Fruit fly (Drosophila melanogaster): Measurements from ENCODE around the gene Z600.

Gene Z600

DNA sequence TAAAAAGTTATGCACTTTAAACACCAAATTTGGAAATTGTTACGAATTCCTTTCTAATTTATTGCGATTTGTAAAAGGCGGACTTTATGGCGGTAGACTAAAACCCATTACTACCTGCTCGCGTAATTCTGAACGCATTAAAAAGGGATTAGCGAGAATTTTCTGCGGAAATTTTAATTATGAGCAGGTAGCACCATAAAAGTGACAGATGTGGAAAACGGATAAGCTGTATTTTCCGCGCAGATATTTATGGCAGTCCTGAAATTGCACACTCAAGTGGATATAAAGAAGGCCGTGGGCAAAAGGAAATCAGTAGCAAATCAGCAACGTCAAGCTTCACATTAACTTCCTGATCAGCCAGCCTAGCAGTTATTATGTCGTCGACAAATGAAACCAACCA lies at the start of gene Z600:
TSS of gene Z600 (plus strand) at position 312 of the 400 bp plus-strand sequence.
- no peak for TF ChIP-seq noc (tag; optimal IDR thresholded peaks at IDR 0.05)

DNA sequence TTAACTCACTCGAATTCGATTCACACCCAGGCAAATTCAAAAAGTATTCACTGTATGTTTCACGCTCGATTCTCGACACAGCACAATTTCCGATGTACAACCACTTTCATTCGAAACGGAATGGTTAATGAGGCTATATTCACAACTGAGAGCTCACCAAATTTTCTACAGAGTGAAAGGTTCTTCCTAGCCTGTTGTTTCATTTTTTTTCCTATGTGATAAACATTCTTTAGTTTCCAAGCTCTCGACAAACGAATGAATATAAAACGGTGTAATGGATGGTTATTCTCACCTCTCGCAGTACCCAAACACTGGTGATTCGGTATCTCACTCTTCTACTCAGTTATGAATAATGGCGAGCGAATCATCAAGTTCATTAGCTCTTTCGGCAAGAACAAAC lies 34.9 kb upstream of the Z600 start, which contains the start of gene cocoon:
TSS of gene cocoon (minus strand) at position 101 of the 400 bp plus-strand sequence.
- no peak for TF ChIP-seq noc (tag; optimal IDR thresholded peaks at IDR 0.05)

DNA sequence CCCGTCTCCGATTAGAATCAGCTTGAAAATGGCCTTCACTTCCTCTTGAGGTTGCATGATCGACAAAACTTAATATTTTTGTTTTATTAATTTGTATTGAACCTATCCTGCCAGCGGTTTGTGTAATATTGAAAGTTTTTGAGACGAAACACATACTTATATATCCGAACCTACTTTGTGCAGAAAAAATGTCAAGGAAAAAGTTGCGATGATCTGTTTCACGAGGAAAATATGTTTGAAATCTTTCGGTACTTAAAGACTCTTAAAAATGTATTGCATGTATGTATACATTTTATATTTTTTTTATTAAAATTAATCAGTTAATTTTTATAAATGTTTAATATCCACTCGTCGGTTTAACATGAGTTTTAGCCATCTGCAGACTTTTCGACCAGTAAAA lies 23.6 kb upstream of the Z600 start, which contains the start of gene Ran-like:
TSS of gene Ran-like (minus strand) at position 101 of the 400 bp plus-strand sequence.
- no peak for TF ChIP-seq noc (tag; optimal IDR thresholded peaks at IDR 0.05)

DNA sequence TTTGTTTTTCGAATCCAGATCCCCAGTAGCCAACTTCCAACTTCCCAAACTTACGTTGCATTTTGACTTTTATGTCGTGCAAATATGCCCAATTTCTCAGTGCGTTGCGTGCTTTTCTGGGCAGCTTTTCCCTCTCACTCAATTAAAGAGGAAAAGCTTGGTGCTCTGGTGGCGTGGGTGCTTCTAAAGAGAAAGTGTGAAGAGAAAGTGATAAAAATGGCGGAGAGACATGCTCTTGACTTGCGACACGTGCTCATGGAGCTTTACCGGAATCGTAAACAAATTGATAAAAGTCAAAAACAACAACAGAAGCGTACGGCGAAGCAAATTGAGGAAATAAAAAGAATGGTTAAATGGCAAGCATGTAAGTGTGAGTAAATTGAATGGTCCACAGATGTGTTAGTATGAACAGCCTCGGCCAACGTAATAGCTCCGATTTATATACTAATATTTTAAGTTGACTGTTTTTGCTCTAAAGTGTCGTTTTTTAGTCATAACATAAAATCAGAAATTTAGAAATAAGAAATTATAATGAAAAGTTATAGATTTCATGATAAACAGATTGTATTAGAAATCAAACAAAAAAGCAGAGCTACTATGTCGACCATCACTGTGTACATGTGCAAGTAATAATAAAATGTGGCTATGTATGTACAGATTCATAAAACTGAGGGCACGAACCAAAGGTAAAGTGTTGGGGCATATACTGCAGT lies 14.8 kb upstream of the Z600 start:
- TF ChIP-seq noc (tag; optimal IDR thresholded peaks at IDR 0.05) = no peak

DNA sequence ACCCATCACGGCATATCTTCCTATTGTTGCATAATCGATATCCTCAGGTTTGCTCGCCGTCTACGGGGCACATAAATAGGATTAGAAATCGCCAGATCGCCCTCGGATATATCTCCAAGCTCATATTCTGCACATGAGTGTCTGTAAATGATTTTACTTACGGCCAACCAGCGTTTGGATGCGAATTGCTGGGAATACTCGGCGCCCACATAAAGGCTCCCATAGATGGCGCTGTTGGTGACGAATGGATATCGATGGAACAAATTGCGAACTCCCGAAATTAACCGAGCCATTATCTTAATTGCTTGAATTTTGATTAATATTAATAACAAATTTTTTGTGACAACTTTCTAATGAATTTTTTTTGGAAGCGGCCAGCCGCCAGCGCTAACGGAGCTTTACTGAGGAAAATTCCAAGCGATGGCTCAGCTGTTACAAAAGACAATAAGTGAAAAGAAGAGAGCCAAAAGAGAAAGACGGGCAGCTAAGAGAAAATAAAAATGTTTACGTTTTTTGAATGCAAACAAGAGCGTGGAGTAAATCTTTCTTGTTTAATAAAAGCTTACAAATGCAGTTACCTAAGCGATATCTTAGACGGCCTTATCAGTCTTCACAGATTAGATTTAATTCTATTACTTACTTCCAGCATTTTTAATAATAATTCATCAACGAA lies 14.1 kb upstream of the Z600 start:
- no peak for TF ChIP-seq noc (tag; optimal IDR thresholded peaks at IDR 0.05)

DNA sequence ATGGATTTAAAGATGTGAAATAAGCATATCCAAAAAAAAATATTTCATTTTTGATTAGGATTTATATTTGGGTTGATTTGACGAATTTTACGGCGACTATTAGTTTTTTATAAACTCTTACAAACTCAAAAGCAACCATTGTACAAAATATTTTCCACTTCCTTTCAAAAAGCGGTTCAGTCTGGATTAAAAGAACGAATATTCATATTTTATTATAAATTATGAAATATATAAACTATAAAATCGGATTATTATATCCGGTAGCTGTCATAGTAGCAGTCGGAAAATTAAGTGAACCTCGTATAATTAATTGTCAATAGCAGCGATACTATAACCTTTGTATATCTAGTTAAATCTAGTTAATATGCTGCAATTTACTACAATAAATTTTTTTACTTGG lies 13.4 kb upstream of the Z600 start, which contains the start of gene CG12355:
TSS of gene CG12355 (minus strand) at position 101 of the 400 bp plus-strand sequence.
- no peak for TF ChIP-seq noc (tag; optimal IDR thresholded peaks at IDR 0.05)

DNA sequence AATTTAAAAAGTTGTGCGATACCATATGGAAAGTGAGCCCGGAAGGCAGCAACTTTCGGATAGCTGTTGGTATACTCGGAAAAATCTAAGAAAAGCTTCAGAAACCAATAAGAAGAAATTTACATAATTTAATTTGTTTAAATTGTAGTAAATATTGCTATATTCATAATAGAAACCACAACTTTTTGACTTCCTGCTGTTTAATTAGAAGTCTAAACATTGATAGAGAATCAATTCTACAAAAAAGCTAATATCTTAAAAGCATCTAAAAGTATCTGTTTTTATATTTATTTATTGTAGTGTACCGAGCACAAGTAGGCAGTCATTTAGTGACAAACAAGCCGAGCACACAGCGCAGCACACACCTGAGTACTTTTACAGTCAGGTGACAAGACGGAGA lies 12.6 kb upstream of the Z600 start, which contains the start of gene CG13455:
TSS of gene CG13455 (plus strand) at position 301 of the 400 bp plus-strand sequence.
- TF ChIP-seq noc (tag; optimal IDR thresholded peaks at IDR 0.05) = no peak

DNA sequence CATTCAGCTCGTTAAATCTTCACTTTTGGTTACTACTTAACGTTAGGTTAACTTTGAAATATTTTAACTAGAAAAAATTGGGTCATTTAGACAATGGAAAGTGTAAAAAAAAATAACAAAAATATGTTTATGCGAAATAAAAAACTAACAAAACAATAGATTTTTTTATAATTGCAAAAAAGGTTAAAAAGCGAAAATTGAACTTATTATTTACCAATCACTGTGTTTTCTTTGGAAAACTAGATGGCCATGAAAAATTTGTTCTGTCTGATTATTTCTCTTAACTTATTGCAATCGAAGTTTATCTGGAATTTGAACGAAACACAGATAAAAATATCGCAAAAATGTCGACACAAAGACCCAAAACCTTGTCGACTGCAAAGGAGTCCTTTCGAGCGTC lies 11.0 kb upstream of the Z600 start, which contains the start of gene CG7276:
TSS of gene CG7276 (plus strand) at position 301 of the 400 bp plus-strand sequence.
- no peak for TF ChIP-seq noc (tag; optimal IDR thresholded peaks at IDR 0.05)

DNA sequence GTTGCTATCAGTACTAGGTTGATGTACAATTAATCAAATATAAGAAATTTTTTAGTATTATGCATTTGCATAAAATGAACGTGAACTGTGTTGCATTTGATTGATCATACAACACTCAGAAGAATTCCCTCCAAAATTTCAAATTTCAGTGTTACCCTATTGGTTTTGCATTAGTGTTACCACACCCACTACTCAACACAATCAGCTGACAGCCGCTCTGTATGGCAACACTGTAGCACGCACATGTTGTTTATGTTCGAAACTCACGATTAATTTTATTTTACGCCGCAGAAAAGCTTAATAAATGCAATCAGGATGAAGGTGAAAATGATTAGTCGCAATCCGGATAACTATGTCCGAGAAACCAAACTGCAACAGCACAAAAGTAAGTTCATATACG lies 10.1 kb upstream of the Z600 start, which contains the start of gene CG7275:
TSS of gene CG7275 (plus strand) at position 215 of the 400 bp plus-strand sequence.
- TF ChIP-seq noc (tag; optimal IDR thresholded peaks at IDR 0.05) = no peak

DNA sequence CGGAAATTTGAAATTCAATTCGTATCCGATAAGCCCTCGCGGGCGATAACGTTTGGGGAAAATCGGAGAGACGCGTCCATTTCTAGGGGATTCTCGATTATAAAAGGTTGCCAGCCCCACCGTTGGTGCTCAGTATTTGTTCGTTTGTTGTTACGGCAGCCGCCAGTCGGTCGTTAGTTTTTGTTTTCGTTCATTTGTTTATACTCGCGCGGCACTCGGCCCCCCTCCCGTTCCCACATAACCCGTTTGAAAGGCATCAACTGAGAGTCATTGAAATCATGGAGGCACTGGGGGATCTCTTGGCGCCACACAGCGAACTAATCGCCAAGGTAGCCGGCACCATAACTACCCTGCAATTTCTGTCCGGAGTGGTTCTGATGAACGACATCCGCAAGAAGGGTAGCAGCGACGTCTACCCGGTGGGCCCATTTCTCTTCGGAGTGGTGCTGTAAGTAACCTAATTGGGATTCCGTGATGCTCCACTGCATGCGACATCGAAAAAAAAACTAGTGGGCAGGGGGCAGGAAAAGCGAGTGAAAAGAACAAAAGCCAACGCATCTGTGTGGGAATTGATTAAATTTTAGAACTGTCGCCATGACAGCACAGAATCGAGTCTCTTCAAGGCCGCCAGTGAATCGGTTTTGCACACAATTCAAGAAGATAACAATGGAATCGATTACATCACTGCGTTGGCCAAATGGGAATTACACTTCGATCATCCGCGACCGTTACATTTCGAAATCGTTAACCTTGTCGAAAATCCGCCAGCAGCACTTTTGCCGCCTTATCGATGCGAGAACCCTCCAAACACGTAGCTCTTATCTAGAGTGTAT lies 7.8 kb upstream of the Z600 start, which contains the start of gene CG7272:
TSS of gene CG7272 (plus strand) at position 126 of the 833 bp plus-strand sequence.
- TF ChIP-seq noc (tag; optimal IDR thresholded peaks at IDR 0.05) = peak; percentile 12

DNA sequence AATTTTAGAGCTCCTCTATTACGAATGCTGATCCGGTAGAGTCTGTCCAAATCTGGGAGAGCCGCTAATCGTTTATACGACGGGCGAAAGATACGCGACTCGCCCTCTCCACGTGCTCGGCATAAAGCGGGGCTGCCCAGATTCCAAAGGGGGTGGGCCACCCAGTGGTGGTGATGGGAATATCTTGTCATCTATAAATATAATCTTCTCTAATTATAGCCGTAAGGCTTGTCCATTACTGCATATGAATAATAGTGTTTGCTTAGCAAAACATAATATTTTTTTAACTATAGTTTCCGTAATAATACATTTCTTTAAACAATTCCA lies 7.3 kb upstream of the Z600 start:
- TF ChIP-seq noc (tag; optimal IDR thresholded peaks at IDR 0.05) = peak; percentile 9

DNA sequence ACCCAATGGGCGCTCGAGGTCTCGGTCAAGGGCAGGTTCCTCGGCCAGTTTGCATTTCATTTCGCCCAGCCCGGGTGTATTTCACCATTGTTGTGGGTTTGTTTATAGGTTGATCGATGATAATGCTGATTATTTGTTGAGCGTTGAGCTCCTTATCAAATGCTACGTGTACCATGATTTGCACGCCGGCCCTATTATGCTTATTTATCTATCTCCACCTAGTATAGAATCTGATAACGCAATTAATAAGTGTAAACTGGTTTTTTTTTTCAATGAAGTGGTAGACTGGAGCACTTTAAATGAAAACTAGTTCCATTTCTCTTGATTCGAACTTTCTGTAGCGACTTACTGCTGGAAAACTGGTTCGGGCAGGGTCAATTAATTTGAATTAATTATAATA lies 6.6 kb upstream of the Z600 start:
- TF ChIP-seq noc (tag; optimal IDR thresholded peaks at IDR 0.05) = no peak

DNA sequence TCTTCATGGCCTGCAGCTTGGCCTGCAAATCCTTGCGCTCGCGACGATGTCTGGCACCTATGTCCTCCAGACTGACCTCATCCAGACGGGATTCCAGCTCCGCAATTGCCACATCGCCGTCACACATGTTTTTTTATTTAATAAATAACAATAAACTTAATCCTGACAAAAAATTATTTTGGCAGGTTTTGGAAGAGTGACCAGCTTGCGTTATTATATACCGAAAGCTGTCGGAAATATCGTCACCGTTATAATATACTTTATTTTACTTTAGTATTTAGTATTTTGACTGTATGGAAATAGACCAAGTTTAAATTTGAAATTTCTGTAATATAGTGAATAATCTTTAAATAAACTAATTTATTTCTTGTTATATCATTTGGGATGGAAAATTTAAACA lies 4.2 kb upstream of the Z600 start, which contains the start of gene CG7857:
TSS of gene CG7857 (minus strand) at position 208 of the 400 bp plus-strand sequence.
- no peak for TF ChIP-seq noc (tag; optimal IDR thresholded peaks at IDR 0.05)

DNA sequence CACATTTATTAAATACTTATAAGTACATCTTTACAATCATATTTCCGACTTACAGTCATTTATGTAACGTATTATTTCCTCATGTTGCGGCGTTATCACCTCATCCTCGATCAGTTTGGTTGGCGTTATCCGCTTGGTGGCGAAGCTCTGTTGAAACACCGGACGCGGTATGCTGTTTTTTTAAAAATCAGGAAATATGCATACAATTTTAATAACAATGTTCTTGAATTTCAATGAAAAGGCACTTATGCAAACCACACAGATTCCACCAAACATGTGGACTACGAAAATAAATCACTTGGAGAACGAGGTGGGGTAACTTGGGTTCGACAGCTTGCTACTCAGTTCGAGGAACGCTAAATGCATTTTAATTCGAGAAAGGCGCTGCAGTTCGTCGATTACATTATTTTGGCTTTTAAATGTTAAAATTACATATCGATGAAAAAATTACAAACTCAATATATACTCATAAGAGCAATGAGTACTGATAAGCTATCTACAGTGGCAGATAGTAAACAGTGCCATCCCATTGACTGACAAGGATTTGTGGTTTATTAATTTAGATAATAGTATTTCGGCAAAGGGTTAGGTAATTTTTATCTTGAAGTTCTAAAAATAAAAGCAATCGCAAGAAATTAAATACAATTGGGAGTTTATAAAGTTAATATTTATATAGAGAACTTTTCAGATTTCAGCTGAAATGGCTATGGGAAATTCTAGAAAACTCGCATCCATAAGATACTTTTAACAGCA lies 2.5 kb upstream of the Z600 start:
- TF ChIP-seq noc (tag; optimal IDR thresholded peaks at IDR 0.05) = no peak

Data from whole organism, larva.